Fruit fly (Drosophila melanogaster) whole organism, embryonic: ENCODE measurements around the gene CG10194.

Experiments used
- Aef1 ChIP-seq: fragments of 200-800 bp; sonication (Bioruptor generic); IDR thresholded peaks from 3 replicates; pipeline ENCODE4 v1.3.6; 2022; ENCODE audit warnings: missing biosample characterization, missing genetic modification characterization
- B-H2 ChIP-seq: fragments of 200-800 bp; sonication (Bioruptor generic); optimal IDR thresholded peaks from 2 replicates; lab custom pipeline; 2018; ENCODE audit warnings: missing biosample characterization, mild to moderate bottlenecking, missing genetic modification characterization
- CG10267 ChIP-seq: fragments of 200-800 bp; sonication (Bioruptor generic); optimal IDR thresholded peaks from 2 replicates; lab custom pipeline; 2018; ENCODE audit warnings: missing biosample characterization, mild to moderate bottlenecking, missing genetic modification characterization, moderate library complexity
- CG10654 ChIP-seq: fragments of 200-800 bp; sonication (Bioruptor generic); optimal IDR thresholded peaks from 2 replicates; lab custom pipeline; 2016; ENCODE audit warnings: missing biosample characterization, missing genetic modification characterization
- CG12659 ChIP-seq: fragments of 200-800 bp; sonication (Bioruptor generic); optimal IDR thresholded peaks from 3 replicates; lab custom pipeline; 2017; ENCODE audit warnings: mild to moderate bottlenecking, missing biosample characterization, missing genetic modification reagents, missing genetic modification characterization
- CG12744 ChIP-seq: fragments of 200-800 bp; sonication (Bioruptor generic); optimal IDR thresholded peaks from 2 replicates; lab custom pipeline; 2016; ENCODE audit warnings: missing biosample characterization, missing genetic modification characterization
- CG12942 ChIP-seq: fragments of 200-800 bp; sonication (Bioruptor generic); optimal IDR thresholded peaks from 3 replicates; lab custom pipeline; 2016; ENCODE audit warnings: missing biosample characterization, missing genetic modification characterization
- CG17359 ChIP-seq: fragments of 200-800 bp; sonication (Bioruptor generic); optimal IDR thresholded peaks from 3 replicates; lab custom pipeline; 2018; ENCODE audit warnings: missing biosample characterization, mild to moderate bottlenecking, missing genetic modification characterization, moderate library complexity
- CG17912 ChIP-seq: fragments of 200-800 bp; sonication (Bioruptor generic); optimal IDR thresholded peaks from 2 replicates; lab custom pipeline; 2018; ENCODE audit warnings: missing biosample characterization, mild to moderate bottlenecking, missing genetic modification characterization
- CG2116 ChIP-seq: fragments of 200-800 bp; sonication (Bioruptor generic); optimal IDR thresholded peaks from 3 replicates; lab custom pipeline; 2018; ENCODE audit warnings: missing biosample characterization, mild to moderate bottlenecking, missing genetic modification characterization
- CG2889 ChIP-seq: fragments of 200-800 bp; sonication (Bioruptor generic); IDR thresholded peaks from 3 replicates; pipeline ENCODE4 v1.3.6; 2022; ENCODE audit warnings: missing biosample characterization, missing genetic modification characterization
- CG32532 ChIP-seq: fragments of 200-800 bp; sonication (Bioruptor generic); IDR thresholded peaks from 2 replicates; pipeline ENCODE4 v1.3.6; 2022; ENCODE audit warnings: missing biosample characterization, missing genetic modification characterization
- CG33213 ChIP-seq: fragments of 200-800 bp; sonication (Bioruptor generic); optimal IDR thresholded peaks from 3 replicates; lab custom pipeline; 2016; ENCODE audit warnings: missing biosample characterization, missing genetic modification characterization
- CG5245 ChIP-seq: fragments of 200-800 bp; sonication (Bioruptor generic); optimal IDR thresholded peaks from 3 replicates; lab custom pipeline; 2016; ENCODE audit warnings: missing biosample characterization, missing genetic modification characterization
- CG6791 ChIP-seq: fragments of 200-800 bp; sonication (Bioruptor generic); IDR thresholded peaks from 3 replicates; pipeline ENCODE4 v1.3.6; 2022; ENCODE audit warnings: missing biosample characterization, missing genetic modification characterization; ENCODE audit not compliant: partially characterized antibody
- CG8281 ChIP-seq: fragments of 200-800 bp; sonication (Bioruptor generic); optimal IDR thresholded peaks from 2 replicates; lab custom pipeline; 2018; ENCODE audit warnings: missing biosample characterization, mild to moderate bottlenecking, missing genetic modification characterization, moderate library complexity
- CG8765 ChIP-seq: fragments of 200-800 bp; sonication (Bioruptor generic); IDR thresholded peaks from 2 replicates; pipeline ENCODE4 v1.3.6; 2022; ENCODE audit warnings: missing biosample characterization, missing genetic modification characterization
- CG8924 ChIP-seq: fragments of 200-800 bp; optimal IDR thresholded peaks from 3 replicates; lab custom pipeline; 2019; ENCODE audit warnings: missing biosample characterization, mild to moderate bottlenecking, missing genetic modification characterization, moderate library complexity
- Camta ChIP-seq: fragments of 200-800 bp; sonication (Bioruptor generic); optimal IDR thresholded peaks from 2 replicates; lab custom pipeline; 2016; ENCODE audit warnings: missing biosample characterization, missing genetic modification characterization
- CoRest ChIP-seq: fragments of 200-800 bp; sonication (Bioruptor generic); optimal IDR thresholded peaks from 3 replicates; lab custom pipeline; 2018; ENCODE audit warnings: missing biosample characterization, mild to moderate bottlenecking, missing genetic modification characterization, moderate library complexity
- ERR ChIP-seq: fragments of 200-800 bp; sonication (Bioruptor generic); optimal IDR thresholded peaks from 2 replicates; lab custom pipeline; 2016; ENCODE audit warnings: missing biosample characterization, missing genetic modification characterization
- Fer1 ChIP-seq: fragments of 200-800 bp; sonication (Bioruptor generic); optimal IDR thresholded peaks from 2 replicates; lab custom pipeline; 2017; ENCODE audit warnings: missing biosample characterization, mild to moderate bottlenecking, missing genetic modification characterization
- HLH3B ChIP-seq: fragments of 200-800 bp; sonication (Bioruptor generic); IDR thresholded peaks from 2 replicates; pipeline ENCODE4 v1.3.6; 2022; ENCODE audit warnings: missing biosample characterization, missing genetic modification characterization
- HLH4C ChIP-seq: fragments of 200-800 bp; sonication (Bioruptor generic); IDR thresholded peaks from 3 replicates; pipeline ENCODE4 v1.3.6; 2022; ENCODE audit warnings: missing biosample characterization, missing genetic modification characterization; ENCODE audit not compliant: partially characterized antibody
- Hmr ChIP-seq: fragments of 200-800 bp; sonication (Bioruptor generic); optimal IDR thresholded peaks from 3 replicates; lab custom pipeline; 2017; ENCODE audit warnings: mild to moderate bottlenecking, missing biosample characterization, missing genetic modification reagents, missing genetic modification characterization
- Mad ChIP-seq: fragments of 200-800 bp; sonication (Bioruptor generic); optimal IDR thresholded peaks from 2 replicates; lab custom pipeline; 2016; ENCODE audit warnings: missing biosample characterization, missing genetic modification characterization
- NfI ChIP-seq: fragments of 200-800 bp; sonication (Bioruptor generic); optimal IDR thresholded peaks from 3 replicates; lab custom pipeline; 2018; ENCODE audit warnings: missing biosample characterization, mild to moderate bottlenecking, missing genetic modification characterization, moderate library complexity
- Opbp ChIP-seq: fragments of 200-800 bp; sonication (Bioruptor generic); IDR thresholded peaks from 3 replicates; pipeline ENCODE4 v1.3.6; 2022; ENCODE audit warnings: missing biosample characterization, missing genetic modification characterization; ENCODE audit not compliant: partially characterized antibody
- Rfx ChIP-seq: fragments of 200-800 bp; sonication (Bioruptor generic); IDR thresholded peaks from 2 replicates; pipeline ENCODE4 v1.3.6; 2022; ENCODE audit warnings: missing biosample characterization, missing genetic modification characterization
- Side ChIP-seq: fragments of 200-800 bp; sonication (Bioruptor generic); optimal IDR thresholded peaks from 2 replicates; lab custom pipeline; 2016; ENCODE audit warnings: missing biosample characterization, missing genetic modification characterization
- Sin3A ChIP-seq: fragments of >200 bp; optimal IDR thresholded peaks from 2 replicates; lab custom pipeline; 2018
- Sry-β ChIP-seq: fragments of 200-800 bp; sonication (Bioruptor generic); optimal IDR thresholded peaks from 2 replicates; lab custom pipeline; 2018; ENCODE audit warnings: missing biosample characterization, mild to moderate bottlenecking, missing genetic modification characterization, moderate library complexity
- Xrp1 ChIP-seq: fragments of 200-800 bp; sonication (Bioruptor generic); IDR thresholded peaks from 2 replicates; pipeline ENCODE4 v1.3.6; 2022; ENCODE audit warnings: missing biosample characterization, missing genetic modification characterization
- chn ChIP-seq: fragments of 200-800 bp; sonication (Bioruptor generic); optimal IDR thresholded peaks from 2 replicates; lab custom pipeline; 2016; ENCODE audit warnings: missing biosample characterization, missing genetic modification characterization
- eve ChIP-seq, 2 experiments: fragments of >200 bp; optimal IDR thresholded peaks; 2 replicates each; lab custom pipeline; 2017; ENCODE audit warnings: missing biosample characterization in 2 of 2, missing genetic modification characterization in 2 of 2
- gsb ChIP-seq: fragments of 200-800 bp; sonication (Bioruptor generic); IDR thresholded peaks from 2 replicates; pipeline ENCODE4 v1.3.6; 2022; ENCODE audit warnings: missing biosample characterization, missing genetic modification characterization
- gt ChIP-seq: fragments of 200-800 bp; sonication (Bioruptor generic); IDR thresholded peaks from 2 replicates; pipeline ENCODE4 v1.3.6; 2022; ENCODE audit warnings: missing biosample characterization, missing genetic modification characterization
- her ChIP-seq: fragments of 200-800 bp; sonication (Bioruptor generic); optimal IDR thresholded peaks from 2 replicates; lab custom pipeline; 2016; ENCODE audit warnings: missing biosample characterization, missing genetic modification characterization
- lab ChIP-seq: fragments of 200-800 bp; sonication (Bioruptor generic); optimal IDR thresholded peaks from 3 replicates; lab custom pipeline; 2017; ENCODE audit warnings: missing biosample characterization, missing genetic modification characterization, mild to moderate bottlenecking, moderate library complexity, missing genetic modification reagents
- nmo ChIP-seq: fragments of 200-800 bp; sonication (Bioruptor generic); optimal IDR thresholded peaks from 2 replicates; lab custom pipeline; 2018; ENCODE audit warnings: missing biosample characterization, mild to moderate bottlenecking, missing genetic modification characterization, moderate library complexity
- pho ChIP-seq: fragments of 200-800 bp; sonication (Bioruptor generic); optimal IDR thresholded peaks from 2 replicates; lab custom pipeline; 2016; ENCODE audit warnings: missing biosample characterization, missing genetic modification characterization
- phol ChIP-seq: fragments of 200-800 bp; sonication (Bioruptor generic); optimal IDR thresholded peaks from 3 replicates; lab custom pipeline; 2018; ENCODE audit warnings: missing biosample characterization, mild to moderate bottlenecking, missing genetic modification characterization, moderate library complexity
- sna ChIP-seq: fragments of 200-800 bp; sonication (Bioruptor generic); IDR thresholded peaks from 2 replicates; pipeline ENCODE4 v1.3.6; 2022; ENCODE audit warnings: missing biosample characterization, missing genetic modification characterization; ENCODE audit not compliant: partially characterized antibody
- sob ChIP-seq: fragments of 200-800 bp; sonication (Bioruptor generic); IDR thresholded peaks from 2 replicates; pipeline ENCODE4 v1.3.6; 2022; ENCODE audit warnings: missing biosample characterization, missing genetic modification characterization
- ssp ChIP-seq: fragments of 200-800 bp; sonication (Bioruptor generic); IDR thresholded peaks from 2 replicates; pipeline ENCODE4 v1.3.6; 2022; ENCODE audit warnings: missing biosample characterization, missing genetic modification characterization
- tgo ChIP-seq: fragments of 200-800 bp; sonication (Bioruptor generic); IDR thresholded peaks from 3 replicates; pipeline ENCODE4 v1.3.6; 2022; ENCODE audit warnings: missing biosample characterization, missing genetic modification characterization
- unc-4 ChIP-seq: fragments of 200-800 bp; sonication (Bioruptor generic); IDR thresholded peaks from 2 replicates; pipeline ENCODE4 v1.3.6; 2022; ENCODE audit warnings: missing biosample characterization, missing genetic modification characterization; ENCODE audit not compliant: partially characterized antibody
- vfl ChIP-seq: fragments of 200-800 bp; sonication (Bioruptor generic); optimal IDR thresholded peaks from 2 replicates; lab custom pipeline; 2016; ENCODE audit warnings: missing biosample characterization, missing genetic modification characterization
- zf30C ChIP-seq: fragments of 200-800 bp; sonication (Bioruptor generic); optimal IDR thresholded peaks from 3 replicates; lab custom pipeline; 2018; ENCODE audit warnings: missing biosample characterization, mild to moderate bottlenecking, missing genetic modification characterization

Gene CG10194

DNA sequence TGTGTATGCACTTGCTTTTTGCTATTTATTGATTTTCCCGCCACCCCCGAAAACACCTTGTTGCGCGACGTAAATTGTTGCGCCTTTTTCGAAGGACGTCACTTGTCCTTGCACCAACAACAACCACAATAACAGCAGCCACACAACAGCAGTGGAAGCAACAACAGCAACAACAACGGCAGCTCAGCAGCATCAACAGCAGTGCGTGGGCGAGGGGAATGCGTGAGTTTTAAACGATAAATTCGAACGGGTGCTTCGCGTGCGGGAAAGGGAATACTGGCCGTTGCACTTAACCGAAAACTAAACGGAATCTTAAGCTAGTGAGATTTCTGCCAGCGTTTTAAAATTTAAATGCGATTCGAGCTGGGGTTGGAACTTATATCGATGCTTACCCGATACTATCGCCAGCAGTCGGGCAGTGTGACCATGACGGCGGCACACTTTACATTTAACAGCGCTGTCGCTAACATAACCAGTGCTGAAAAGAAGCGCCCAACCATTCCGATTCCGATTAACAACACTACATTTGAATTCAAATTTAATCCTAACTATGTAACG, 18.5 kb upstream of the CG10194 start, which contains the start of gene cyst (continued):
- TF ChIP-seq Fer1 (GFP tag; lab: Kevin White, UChicago) = peak; percentile 25
- TF ChIP-seq CG12744 (GFP tag; lab: Kevin White, UChicago) = no peak
- TF ChIP-seq nmo (GFP tag; lab: Kevin White, UChicago) = peak; percentile 60
- no peak for TF ChIP-seq CG12942 (GFP tag; lab: Kevin White, UChicago)
- TF ChIP-seq HLH3B (GFP tag; lab: Robert Waterston, UW) = no peak
- no peak for TF ChIP-seq CG17912
- peak; percentile 95 for TF ChIP-seq CG10267
- peak; percentile 69 for TF ChIP-seq CG33213 (GFP tag; lab: Kevin White, UChicago)
- TF ChIP-seq unc-4 (GFP tag; lab: Robert Waterston, UW) = peak; percentile 97
- TF ChIP-seq chn (GFP tag; lab: Kevin White, UChicago) = peak; percentile 47
- peak; percentile 43 for TF ChIP-seq pho (GFP tag; lab: Kevin White, UChicago)
- no peak for TF ChIP-seq CG8281 (tag; lab: Kevin White, UChicago)
- peak; percentile 23 for TF ChIP-seq ERR (GFP tag; lab: Kevin White, UChicago)
- peak; percentile 71 for TF ChIP-seq Hmr (GFP tag; lab: Kevin White, UChicago)
- no peak for TF ChIP-seq CG2889
- TF ChIP-seq CG2116 (GFP tag; lab: Kevin White, UChicago) = peak; percentile 50
- TF ChIP-seq CG8765 = peak; percentile 18; the same call in 1 of the 2 replicates
- peak; percentile 44 for TF ChIP-seq vfl
- peak; percentile 49 for TF ChIP-seq Camta (GFP tag; lab: Kevin White, UChicago)
- peak; percentile 24 for TF ChIP-seq NfI (GFP tag; lab: Kevin White, UChicago)
- TF ChIP-seq eve (GFP tag; optimal IDR thresholded peaks at IDR 0.05; lab: Kevin White, UChicago) = no peak
- TF ChIP-seq Side (GFP tag; lab: Kevin White, UChicago) = peak; percentile 11
- no peak for TF ChIP-seq tgo (GFP tag; lab: Robert Waterston, UW)
- peak; percentile 81 for TF ChIP-seq CG12659
- TF ChIP-seq zf30C (GFP tag; lab: Kevin White, UChicago) = no peak
- TF ChIP-seq Rfx (GFP tag; lab: Robert Waterston, UW) = peak; percentile 68
- TF ChIP-seq gsb (GFP tag; lab: Robert Waterston, UW) = no peak
- TF ChIP-seq gt = no peak
- no peak for TF ChIP-seq CG8924 (tag; lab: Kevin White, UChicago)
- TF ChIP-seq lab (GFP tag; lab: Kevin White, UChicago) = peak; percentile 54
- TF ChIP-seq CG17359 (tag; lab: Kevin White, UChicago) = no peak
- TF ChIP-seq HLH4C = peak; percentile 94
- peak; percentile 97 for TF ChIP-seq Opbp
- peak; percentile 62 for TF ChIP-seq sob (GFP tag; lab: Robert Waterston, UW)
- TF ChIP-seq ssp (GFP tag; lab: Robert Waterston, UW) = 0 out of 2 replicates have a peak, but pooled peaks have one; percentile 21
- TF ChIP-seq CoRest = peak; percentile 60
- TF ChIP-seq phol (tag; lab: Kevin White, UChicago) = peak; percentile 51
- TF ChIP-seq Xrp1 = no peak
- no peak for TF ChIP-seq CG5245 (GFP tag; lab: Kevin White, UChicago)
- TF ChIP-seq CG6791 (GFP tag; lab: Robert Waterston, UW) = peak; percentile 97
- peak; percentile 21; the same call in 1 of the 3 replicates for TF ChIP-seq Aef1 (GFP tag; lab: Robert Waterston, UW)
- peak; percentile 95 for TF ChIP-seq sna (GFP tag; lab: Robert Waterston, UW)
- TF ChIP-seq Sin3A = peak; percentile 97
- TF ChIP-seq Mad (GFP tag; lab: Kevin White, UChicago) = peak; percentile 14
- peak; percentile 12 for TF ChIP-seq her (GFP tag; lab: Kevin White, UChicago)
- TF ChIP-seq B-H2 (GFP tag; lab: Kevin White, UChicago) = peak; percentile 46
- TF ChIP-seq CG10654 = peak; percentile 9
- TF ChIP-seq Sry-β (GFP tag; lab: Kevin White, UChicago) = peak; percentile 2
- TF ChIP-seq CG32532 (GFP tag; lab: Robert Waterston, UW) = peak; percentile 40
